Worm (Caenorhabditis elegans) whole organism, L3 larva: ENCODE results near the gene sup-37.

ENCODE experiments used
- R02D3.7 ChIP-seq: fragments of 150-350 bp; optimal IDR thresholded peaks from 2 replicates; lab custom pipeline; 2014; ENCODE audit warnings: missing biosample characterization, missing genetic modification characterization
- ZK546.5 ChIP-seq: sonication (generic microtip); optimal IDR thresholded peaks from 2 replicates; lab custom pipeline; 2017; ENCODE audit warnings: missing biosample characterization, missing genetic modification characterization
- ama-1 ChIP-seq: fragments of 150-350 bp; optimal IDR thresholded peaks from 2 replicates; lab custom pipeline; 2018
- ceh-16 ChIP-seq: sonication (generic microtip); optimal IDR thresholded peaks from 2 replicates; lab custom pipeline; 2017; ENCODE audit warnings: missing biosample characterization, missing genetic modification characterization
- ceh-82 ChIP-seq: fragments of 150-350 bp; optimal IDR thresholded peaks from 2 replicates; lab custom pipeline; 2014; ENCODE audit warnings: missing biosample characterization, missing genetic modification characterization
- ceh-9 ChIP-seq: sonication (generic microtip); optimal IDR thresholded peaks from 2 replicates; lab custom pipeline; 2018; ENCODE audit warnings: missing biosample characterization, missing genetic modification characterization
- daf-12 ChIP-seq: fragments of 150-350 bp; optimal IDR thresholded peaks from 2 replicates; lab custom pipeline; 2014; ENCODE audit warnings: missing biosample characterization, missing genetic modification reagents, missing genetic modification characterization
- egl-27 ChIP-seq: sonication (generic microtip); optimal IDR thresholded peaks from 4 replicates; lab custom pipeline; 2017; ENCODE audit warnings: missing biosample characterization, missing genetic modification reagents, missing genetic modification characterization
- egl-5 ChIP-seq: fragments of 150-350 bp; optimal IDR thresholded peaks from 2 replicates; lab custom pipeline; 2017; ENCODE audit warnings: missing biosample characterization, missing genetic modification reagents, missing genetic modification characterization, inconsistent platforms
- elt-1 ChIP-seq: fragments of 150-350 bp; optimal IDR thresholded peaks from 2 replicates; lab custom pipeline; 2014; ENCODE audit warnings: missing biosample characterization, missing genetic modification characterization
- elt-2 ChIP-seq: sonication (generic microtip); optimal IDR thresholded peaks from 2 replicates; lab custom pipeline; 2016; ENCODE audit warnings: missing genetic modification reagents, mild to moderate bottlenecking, missing genetic modification characterization, missing compliant biosample characterization
- elt-3 ChIP-seq, 3 experiments: fragments of 150-350 bp in 1 of 3; sonication (generic microtip) in 2 of 3; optimal IDR thresholded peaks; 2 replicates in 2 of 3; 4 replicates in 1 of 3; lab custom pipeline; 2014 to 2017; ENCODE audit warnings: missing biosample characterization in 3 of 3, missing genetic modification characterization in 3 of 3
- eor-1 ChIP-seq, 2 experiments: fragments of 150-350 bp; optimal IDR thresholded peaks; 2 replicates each; lab custom pipeline; 2014 to 2018; ENCODE audit warnings: missing biosample characterization in 2 of 2, missing genetic modification characterization in 2 of 2
- fkh-2 ChIP-seq: fragments of 150-350 bp; optimal IDR thresholded peaks from 2 replicates; lab custom pipeline; 2014; ENCODE audit warnings: missing biosample characterization, missing genetic modification reagents, missing genetic modification characterization
- fos-1 ChIP-seq: fragments of 150-350 bp; optimal IDR thresholded peaks from 2 replicates; lab custom pipeline; 2014; ENCODE audit warnings: missing biosample characterization, missing genetic modification characterization
- jun-1 ChIP-seq: fragments of 150-350 bp; optimal IDR thresholded peaks from 2 replicates; lab custom pipeline; 2014; ENCODE audit warnings: missing biosample characterization, missing genetic modification reagents, missing genetic modification characterization
- lsy-12 ChIP-seq: sonication (generic microtip); optimal IDR thresholded peaks from 2 replicates; lab custom pipeline; 2016; ENCODE audit warnings: mild to moderate bottlenecking, missing genetic modification characterization, missing compliant biosample characterization
- mml-1 ChIP-seq: fragments of 150-350 bp; sonication (generic microtip); optimal IDR thresholded peaks from 3 replicates; lab custom pipeline; 2014; ENCODE audit warnings: missing biosample characterization, missing genetic modification characterization
- nfya-1 ChIP-seq: sonication (generic microtip); optimal IDR thresholded peaks from 2 replicates; lab custom pipeline; 2017; ENCODE audit warnings: missing genetic modification characterization, mild to moderate bottlenecking, missing compliant biosample characterization, antibody characterized with exemption, moderate library complexity; ENCODE audit not compliant: insufficient read depth
- nhr-11 ChIP-seq: fragments of 150-350 bp; optimal IDR thresholded peaks from 2 replicates; lab custom pipeline; 2014; ENCODE audit warnings: missing biosample characterization, missing genetic modification characterization
- nhr-23 ChIP-seq: fragments of 150-350 bp; optimal IDR thresholded peaks from 2 replicates; lab custom pipeline; 2014; ENCODE audit warnings: missing biosample characterization, missing genetic modification reagents, missing genetic modification characterization
- nhr-43 ChIP-seq: sonication (generic microtip); optimal IDR thresholded peaks from 2 replicates; lab custom pipeline; 2016; ENCODE audit warnings: mild to moderate bottlenecking, missing genetic modification characterization, missing compliant biosample characterization; ENCODE audit not compliant: poor library complexity, severe bottlenecking
- nhr-77 ChIP-seq: fragments of 150-350 bp; optimal IDR thresholded peaks from 2 replicates; lab custom pipeline; 2014; ENCODE audit warnings: missing biosample characterization, missing genetic modification characterization
- pha-4 ChIP-seq: fragments of 150-350 bp; optimal IDR thresholded peaks from 2 replicates; lab custom pipeline; 2014; ENCODE audit warnings: missing biosample characterization, missing genetic modification reagents, missing genetic modification characterization
- pqm-1 ChIP-seq: fragments of 150-350 bp; optimal IDR thresholded peaks from 2 replicates; lab custom pipeline; 2017; ENCODE audit warnings: missing biosample characterization, missing genetic modification characterization, inconsistent platforms
- skn-1 ChIP-seq: fragments of 150-350 bp; optimal IDR thresholded peaks from 2 replicates; lab custom pipeline; 2014; ENCODE audit warnings: missing biosample characterization, missing genetic modification characterization
- snpc-4 ChIP-seq: fragments of 150-350 bp; optimal IDR thresholded peaks from 2 replicates; lab custom pipeline; 2014; ENCODE audit warnings: missing biosample characterization, missing genetic modification characterization
- unc-39 ChIP-seq: sonication (generic microtip); optimal IDR thresholded peaks from 4 replicates; lab custom pipeline; 2017; ENCODE audit warnings: missing biosample characterization, missing genetic modification characterization
- unc-62 ChIP-seq: fragments of 150-350 bp; sonication (generic microtip); optimal IDR thresholded peaks from 4 replicates; lab custom pipeline; 2014; ENCODE audit warnings: missing biosample characterization, missing genetic modification reagents, missing genetic modification characterization
- zag-1 ChIP-seq: fragments of 150-350 bp; optimal IDR thresholded peaks from 2 replicates; lab custom pipeline; 2014; ENCODE audit warnings: missing biosample characterization, missing genetic modification characterization
- ztf-11 ChIP-seq: fragments of 150-350 bp; optimal IDR thresholded peaks from 2 replicates; lab custom pipeline; 2014; ENCODE audit warnings: missing biosample characterization, missing genetic modification characterization
- ztf-4 ChIP-seq: fragments of 150-350 bp; optimal IDR thresholded peaks from 2 replicates; lab custom pipeline; 2014; ENCODE audit warnings: missing biosample characterization, missing genetic modification characterization

Gene sup-37

ce11 chrV:8762861-8763260 lies 23.5 kb upstream of the sup-37 start, which contains the start of gene B0507.8:
Gene B0507.8, minus strand, starts transcription at chrV:8762961.
- TF ChIP-seq ceh-16 (tag; lab: Kevin White, UChicago) (no peak), ztf-4 (no peak)

DNA sequence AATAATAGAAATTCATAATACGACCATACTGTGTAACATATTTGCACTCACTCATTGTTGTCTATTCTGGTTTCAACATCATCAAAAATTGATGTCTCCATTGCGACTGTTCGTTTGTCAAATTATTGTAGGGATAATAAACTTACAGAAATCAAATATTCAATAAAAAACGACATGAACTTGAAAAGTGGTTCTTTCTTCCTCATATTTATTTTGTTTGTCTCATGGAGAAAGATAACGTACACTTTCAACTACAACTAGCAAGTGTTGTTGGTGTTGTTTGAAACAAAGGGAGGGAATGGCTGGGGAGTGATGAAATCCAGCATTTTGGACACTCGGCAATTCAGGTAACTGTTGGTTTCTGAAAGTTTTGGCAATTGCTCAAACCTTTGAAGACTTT lies 20.4 kb upstream of the sup-37 start, which contains the start of gene B0507.9:
TSS of gene B0507.9 (minus strand) at position 101 of the 400 bp plus-strand sequence.
- TF ChIP-seq skn-1 (tag; lab: Kevin White, UChicago) (no peak), fkh-2 (tag; lab: Kevin White, UChicago) (no peak)
- TF ChIP-seq, all 47 proteins: peak for 0

ce11 chrV:8767041-8767440 lies 19.3 kb upstream of the sup-37 start:
- TF ChIP-seq fos-1 (tag; lab: Kevin White, UChicago), result no peak
- TF ChIP-seq, all 47 proteins: peak for 0

ce11 chrV:8767493-8767892 lies 18.9 kb upstream of the sup-37 start:
- TF ChIP-seq fkh-2 (tag; lab: Kevin White, UChicago), result no peak
- TF ChIP-seq elt-2 (tag; lab: Kevin White, UChicago), result peak; percentile 87
- TF ChIP-seq pqm-1 (tag; lab: Kevin White, UChicago), result peak; percentile 89
- TF ChIP-seq pha-4 (tag; lab: Kevin White, UChicago), result peak; percentile 76
- TF ChIP-seq ama-1, result no peak

ce11 chrV:8768481-8768959 lies 17.8 kb upstream of the sup-37 start, which contains the start of gene B0507.3:
Gene B0507.3, plus strand, starts transcription at chrV:8768909.
- TF ChIP-seq R02D3.7 (tag; lab: Kevin White, UChicago) (no peak), ztf-4 (no peak), fkh-2 (tag; lab: Kevin White, UChicago) (no peak), pha-4 (tag; lab: Kevin White, UChicago) (peak; percentile 79), ceh-9 (tag; lab: Kevin White, UChicago) (no peak), jun-1 (tag; lab: Kevin White, UChicago) (peak; percentile 90), lsy-12 (tag; lab: Kevin White, UChicago) (no peak), egl-5 (tag; lab: Kevin White, UChicago) (no peak), nfya-1 (tag; lab: Kevin White, UChicago) (no peak), ceh-16 (tag; lab: Kevin White, UChicago) (no peak), skn-1 (tag; lab: Kevin White, UChicago) (peak; percentile 41), nhr-23 (tag; lab: Kevin White, UChicago) (no peak), zag-1 (tag; lab: Kevin White, UChicago) (no peak), eor-1 (tag; optimal IDR thresholded peaks at IDR 0.05; lab: Kevin White, UChicago) (no peak), fos-1 (tag; lab: Kevin White, UChicago) (peak; percentile 32), unc-62 (GFP tag; lab: Kevin White, UChicago) (no peak), ztf-11 (tag; lab: Kevin White, UChicago) (no peak), pqm-1 (tag; lab: Kevin White, UChicago) (peak; percentile 100), daf-12 (tag; lab: Kevin White, UChicago) (no peak), ceh-82 (no peak), nhr-77 (no peak), elt-1 (tag; lab: Kevin White, UChicago) (no peak), unc-39 (no peak), elt-3 (tag; optimal IDR thresholded peaks at IDR 0.05; lab: Kevin White, UChicago) (no peak), nhr-43 (tag; lab: Kevin White, UChicago) (no peak), elt-2 (tag; lab: Kevin White, UChicago) (peak; percentile 100), egl-27 (tag; lab: Kevin White, UChicago) (peak; percentile 67), mml-1 (tag; lab: Kevin White, UChicago) (no peak), nhr-11 (tag; lab: Kevin White, UChicago) (no peak), snpc-4 (tag; lab: Kevin White, UChicago) (no peak)

DNA sequence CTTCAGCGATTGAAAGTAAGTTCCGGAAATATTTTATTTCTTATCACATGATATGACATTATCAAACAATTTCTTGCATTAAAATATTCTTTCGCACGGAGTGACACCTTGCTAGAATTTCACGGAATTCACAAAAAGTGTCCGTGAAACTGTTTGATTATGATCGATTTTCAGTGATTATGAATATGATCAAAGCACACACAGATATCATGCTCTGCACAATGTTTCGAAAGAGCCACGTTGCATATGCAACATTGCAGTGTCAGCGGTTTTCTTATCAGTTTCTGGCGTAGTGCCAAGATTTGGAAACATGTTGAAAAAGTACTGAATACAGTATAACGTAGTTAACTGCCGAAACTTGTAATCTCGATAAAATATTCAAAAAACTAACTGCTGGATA lies 17.2 kb upstream of the sup-37 start:
- TF ChIP-seq ztf-11 (tag; lab: Kevin White, UChicago) (no peak), pqm-1 (tag; lab: Kevin White, UChicago) (peak; percentile 84), ama-1 (no peak), egl-5 (tag; lab: Kevin White, UChicago) (no peak), zag-1 (tag; lab: Kevin White, UChicago) (no peak), jun-1 (tag; lab: Kevin White, UChicago) (peak; percentile 85), pha-4 (tag; lab: Kevin White, UChicago) (peak; percentile 34), ZK546.5 (tag; lab: Kevin White, UChicago) (no peak), elt-2 (tag; lab: Kevin White, UChicago) (peak; percentile 98), egl-27 (tag; lab: Kevin White, UChicago) (no peak)
